Worm (Caenorhabditis elegans) whole organism, L4/young adult: ENCODE results near the gene srm-5.

Experiments used
- W03F9.2 ChIP-seq: fragments of 150-350 bp; optimal IDR thresholded peaks from 2 replicates; lab custom pipeline; 2014; ENCODE audit warnings: missing biosample characterization, missing genetic modification characterization
- dao-5 ChIP-seq: sonication (generic microtip); optimal IDR thresholded peaks from 2 replicates; lab custom pipeline; 2016; ENCODE audit warnings: missing genotype, missing genetic modification characterization, moderate library complexity, missing compliant biosample characterization
- him-1 ChIP-seq: sonication (generic microtip); optimal IDR thresholded peaks from 2 replicates; lab custom pipeline; 2016; ENCODE audit warnings: missing genotype, missing genetic modification reagents, missing genetic modification characterization, missing compliant biosample characterization

- TF ChIP-seq him-1 (tag; lab: Kevin White, UChicago) (no peak), W03F9.2 (no peak), dao-5 (tag; lab: Kevin White, UChicago) (no peak)
These were observed 41.3 kb upstream of the srm-5 start, which contains the start of gene F14D7.2 for ce11 chrV:14293667-14294194.
